Worm (Caenorhabditis elegans): Measurements from ENCODE around the gene col-72.

DNA sequence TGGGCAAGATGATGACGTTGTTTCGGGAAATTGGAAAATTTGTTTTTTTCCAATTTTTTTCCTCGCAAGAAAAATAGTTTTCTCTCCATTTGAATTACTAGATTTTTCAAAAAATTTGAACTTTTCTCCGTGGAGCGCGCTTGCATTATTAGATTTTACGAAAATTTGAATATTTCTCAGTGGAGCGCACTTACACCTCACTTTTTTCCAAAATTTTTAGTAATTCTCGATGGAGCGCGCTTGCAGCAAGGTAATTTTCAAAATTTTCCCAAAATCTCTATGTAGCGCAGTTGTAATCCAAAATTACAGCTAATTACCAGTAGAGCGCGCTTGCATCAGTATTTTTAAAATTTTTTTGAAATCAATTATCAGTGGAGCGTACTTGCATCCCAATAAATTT lies 30.7 kb upstream of the col-72 start:
- TF ChIP-seq mep-1 (tag; optimal IDR thresholded peaks at IDR 0.05) (no peak), pha-4 (tag; optimal IDR thresholded peaks at IDR 0.05) (no peak)

Measured in whole organism, mixed stage, embryonic.